Worm (Caenorhabditis elegans) whole organism, young adult: ENCODE results near the gene ddr-2.

Source experiments
- B0019.2 ChIP-seq: fragments of 200-800 bp; sonication (Bioruptor generic); conservative IDR thresholded peaks from 2 replicates; pipeline ENCODE4 v1.3.6; 2022; ENCODE audit warnings: missing genetic modification reagents, missing genetic modification characterization, missing compliant biosample characterization
- B0336.3 ChIP-seq: fragments of 200-800 bp; sonication (Bioruptor generic); IDR thresholded peaks from 2 replicates; pipeline ENCODE4 v1.3.6; 2022; ENCODE audit warnings: missing genetic modification characterization, missing compliant biosample characterization
- F22D6.2 ChIP-seq: sonication (generic microtip); optimal IDR thresholded peaks from 2 replicates; lab custom pipeline; 2016; ENCODE audit warnings: mild to moderate bottlenecking, missing genetic modification characterization, missing compliant biosample characterization
- F23B12.7 ChIP-seq: sonication (generic microtip); optimal IDR thresholded peaks from 2 replicates; lab custom pipeline; 2017; ENCODE audit warnings: missing genetic modification characterization, mild to moderate bottlenecking, missing compliant biosample characterization, antibody characterized with exemption, moderate library complexity; ENCODE audit not compliant: insufficient read depth
- T26A5.8 ChIP-seq: sonication (generic microtip); optimal IDR thresholded peaks from 2 replicates; lab custom pipeline; 2016; ENCODE audit warnings: missing genetic modification characterization, missing compliant biosample characterization
- Y53G8AR.9 ChIP-seq: fragments of 200-800 bp; sonication (Bioruptor generic); conservative IDR thresholded peaks from 2 replicates; pipeline ENCODE4 v1.3.6; 2022; ENCODE audit warnings: missing genetic modification reagents, missing genetic modification characterization, missing compliant biosample characterization
- Y56A3A.18 ChIP-seq: fragments of 200-800 bp; sonication (Bioruptor generic); IDR thresholded peaks from 2 replicates; pipeline ENCODE4 v1.3.6; 2022; ENCODE audit warnings: missing genetic modification reagents, missing genetic modification characterization, missing compliant biosample characterization
- ZK185.1 ChIP-seq: sonication (generic microtip); optimal IDR thresholded peaks from 2 replicates; lab custom pipeline; 2016; ENCODE audit warnings: mild to moderate bottlenecking, missing genetic modification characterization, missing compliant biosample characterization; ENCODE audit not compliant: poor library complexity, severe bottlenecking
- akir-1 ChIP-seq: fragments of 200-800 bp; sonication (Bioruptor generic); optimal IDR thresholded peaks from 2 replicates; lab custom pipeline; 2018; ENCODE audit warnings: mild to moderate bottlenecking, missing genetic modification characterization, moderate library complexity, missing compliant biosample characterization
- ama-1 ChIP-seq, 3 experiments: fragments of 150-350 bp in 1 of 3; sonication (generic microtip) in 2 of 3; optimal IDR thresholded peaks; 2 replicates each; lab custom pipeline; 2014 to 2018; ENCODE audit warnings: missing biosample characterization in 2 of 3, missing genetic modification characterization in 2 of 3, missing genetic modification reagents in 2 of 3
- athp-1 ChIP-seq: sonication (generic microtip); optimal IDR thresholded peaks from 2 replicates; lab custom pipeline; 2017; ENCODE audit warnings: mild to moderate bottlenecking, missing genetic modification characterization, missing compliant biosample characterization
- attf-5 ChIP-seq: fragments of 200-800 bp; sonication (Bioruptor generic); optimal IDR thresholded peaks from 2 replicates; lab custom pipeline; 2018; ENCODE audit warnings: mild to moderate bottlenecking, missing genetic modification characterization, missing compliant biosample characterization
- attf-6 ChIP-seq: fragments of 200-800 bp; sonication (Bioruptor generic); IDR thresholded peaks from 2 replicates; pipeline ENCODE4 v1.3.6; 2022; ENCODE audit warnings: missing genetic modification reagents, missing genetic modification characterization, missing compliant biosample characterization
- cebp-1 ChIP-seq, 2 experiments: fragments of 200-800 bp in 1 of 2; sonication (Bioruptor generic) in 1 of 2; sonication (generic microtip) in 1 of 2; IDR thresholded peaks in 1 of 2; optimal IDR thresholded peaks in 1 of 2; 2 replicates each; pipeline versions ENCODE4 v1.3.6 to Lab custom; 2017 to 2022; ENCODE audit warnings: missing compliant biosample characterization in 2 of 2, missing genetic modification characterization in 2 of 2, mild to moderate bottlenecking in 1 of 2, missing genetic modification reagents in 1 of 2, moderate library complexity in 1 of 2
- ceh-27 ChIP-seq: fragments of 200-800 bp; sonication (Bioruptor generic); optimal IDR thresholded peaks from 2 replicates; lab custom pipeline; 2018; ENCODE audit warnings: mild to moderate bottlenecking, missing genetic modification characterization, moderate library complexity, missing compliant biosample characterization
- ceh-79 ChIP-seq: sonication (generic microtip); optimal IDR thresholded peaks from 2 replicates; lab custom pipeline; 2017; ENCODE audit warnings: mild to moderate bottlenecking, missing genetic modification characterization, missing compliant biosample characterization
- chd-7 ChIP-seq: sonication (generic microtip); optimal IDR thresholded peaks from 2 replicates; lab custom pipeline; 2016; ENCODE audit warnings: mild to moderate bottlenecking, missing genetic modification characterization, moderate library complexity, missing compliant biosample characterization
- fkh-3 ChIP-seq: sonication (generic microtip); optimal IDR thresholded peaks from 2 replicates; lab custom pipeline; 2016; ENCODE audit warnings: mild to moderate bottlenecking, missing genetic modification characterization, missing compliant biosample characterization
- hmg-1.2 ChIP-seq: fragments of 200-800 bp; sonication (Bioruptor generic); IDR thresholded peaks from 2 replicates; pipeline ENCODE4 v1.3.6; 2022; ENCODE audit warnings: missing genetic modification reagents, missing genetic modification characterization, missing compliant biosample characterization
- let-526 ChIP-seq: fragments of 200-800 bp; sonication (Bioruptor generic); IDR thresholded peaks from 2 replicates; pipeline ENCODE4 v1.3.6; 2022; ENCODE audit warnings: missing genetic modification reagents, missing genetic modification characterization, missing compliant biosample characterization
- let-607 ChIP-seq, 2 experiments: fragments of 200-800 bp in 1 of 2; sonication (Bioruptor generic) in 1 of 2; sonication (generic microtip) in 1 of 2; optimal IDR thresholded peaks; 2 replicates each; lab custom pipeline; 2016 to 2018; ENCODE audit warnings: mild to moderate bottlenecking in 2 of 2, missing compliant biosample characterization in 2 of 2, missing genetic modification characterization in 2 of 2, moderate library complexity in 2 of 2, missing genotype in 1 of 2
- lin-26 ChIP-seq: fragments of 200-800 bp; sonication (Bioruptor generic); IDR thresholded peaks from 2 replicates; pipeline ENCODE4 v1.3.6; 2022; ENCODE audit warnings: missing genetic modification reagents, missing genetic modification characterization, missing compliant biosample characterization
- lin-35 ChIP-seq, 3 experiments: fragments of 150-350 bp in 2 of 3; sonication (generic microtip) in 1 of 3; optimal IDR thresholded peaks; 2 replicates each; lab custom pipeline; 2014 to 2018; ENCODE audit warnings: missing biosample characterization in 3 of 3, missing genetic modification characterization in 3 of 3, missing genetic modification reagents in 3 of 3
- lin-40 ChIP-seq: sonication (generic microtip); optimal IDR thresholded peaks from 2 replicates; lab custom pipeline; 2016; ENCODE audit warnings: missing genetic modification characterization, mild to moderate bottlenecking, missing compliant biosample characterization, missing genotype, missing genetic modification reagents
- lir-1 ChIP-seq: fragments of 200-800 bp; sonication (Bioruptor generic); conservative IDR thresholded peaks from 2 replicates; pipeline ENCODE4 v1.3.6; 2022; ENCODE audit warnings: missing genetic modification reagents, missing genetic modification characterization, missing compliant biosample characterization
- lsl-1 ChIP-seq: fragments of 200-800 bp; sonication (Bioruptor generic); optimal IDR thresholded peaks from 2 replicates; lab custom pipeline; 2018; ENCODE audit warnings: mild to moderate bottlenecking, missing genetic modification characterization, moderate library complexity, missing compliant biosample characterization
- mcd-1 ChIP-seq: fragments of 200-800 bp; sonication (Bioruptor generic); IDR thresholded peaks from 2 replicates; pipeline ENCODE4 v1.3.6; 2022; ENCODE audit warnings: missing genetic modification reagents, missing genetic modification characterization, missing compliant biosample characterization
- mel-28 ChIP-seq: sonication (generic microtip); optimal IDR thresholded peaks from 2 replicates; lab custom pipeline; 2016; ENCODE audit warnings: borderline replicate concordance, mild to moderate bottlenecking, missing genetic modification characterization, missing compliant biosample characterization
- mxl-1 ChIP-seq: sonication (generic microtip); optimal IDR thresholded peaks from 2 replicates; lab custom pipeline; 2016; ENCODE audit warnings: missing genetic modification characterization, missing compliant biosample characterization
- nhr-179 ChIP-seq: sonication (generic microtip); optimal IDR thresholded peaks from 2 replicates; lab custom pipeline; 2016; ENCODE audit warnings: mild to moderate bottlenecking, missing genetic modification characterization, missing compliant biosample characterization
- pbrm-1 ChIP-seq: fragments of 200-800 bp; sonication (Bioruptor generic); IDR thresholded peaks from 2 replicates; pipeline ENCODE4 v1.3.6; 2022; ENCODE audit warnings: missing genetic modification reagents, missing genetic modification characterization, missing compliant biosample characterization
- pha-4 ChIP-seq: fragments of 150-350 bp; sonication (generic microtip); optimal IDR thresholded peaks from 2 replicates; lab custom pipeline; 2014; ENCODE audit warnings: missing biosample characterization, missing genetic modification reagents, missing genetic modification characterization
- rec-8 ChIP-seq, 2 experiments: sonication (generic microtip); optimal IDR thresholded peaks; 2 replicates each; lab custom pipeline; 2016; ENCODE audit warnings: mild to moderate bottlenecking in 2 of 2, missing genetic modification characterization in 2 of 2, missing genetic modification reagents in 2 of 2, missing genotype in 2 of 2, missing biosample characterization in 1 of 2, missing compliant biosample characterization in 1 of 2, moderate library complexity in 1 of 2
- somi-1 ChIP-seq: fragments of 200-800 bp; sonication (Bioruptor generic); optimal IDR thresholded peaks from 2 replicates; lab custom pipeline; 2018; ENCODE audit warnings: mild to moderate bottlenecking, missing genetic modification characterization, missing compliant biosample characterization
- tbx-9 ChIP-seq: sonication (generic microtip); optimal IDR thresholded peaks from 2 replicates; lab custom pipeline; 2016; ENCODE audit warnings: borderline replicate concordance, missing genetic modification characterization, inconsistent platforms, missing compliant biosample characterization
- tlf-1 ChIP-seq: fragments of 200-800 bp; sonication (Bioruptor generic); optimal IDR thresholded peaks from 2 replicates; lab custom pipeline; 2018; ENCODE audit warnings: mild to moderate bottlenecking, missing genetic modification characterization, missing compliant biosample characterization
- unc-130 ChIP-seq: sonication (generic microtip); optimal IDR thresholded peaks from 2 replicates; lab custom pipeline; 2016; ENCODE audit warnings: missing genetic modification reagents, missing genetic modification characterization, missing compliant biosample characterization
- unc-62 ChIP-seq: fragments of 150-350 bp; optimal IDR thresholded peaks from 2 replicates; lab custom pipeline; 2014; ENCODE audit warnings: missing biosample characterization, missing genetic modification reagents, missing genetic modification characterization
- zim-3 ChIP-seq: sonication (generic microtip); optimal IDR thresholded peaks from 2 replicates; lab custom pipeline; 2017; ENCODE audit warnings: mild to moderate bottlenecking, missing genetic modification characterization, moderate library complexity, missing compliant biosample characterization
- ztf-22 ChIP-seq: fragments of 200-800 bp; sonication (Bioruptor generic); optimal IDR thresholded peaks from 2 replicates; lab custom pipeline; 2018; ENCODE audit warnings: mild to moderate bottlenecking, missing genetic modification characterization, moderate library complexity, missing compliant biosample characterization
- ztf-25 ChIP-seq: fragments of 200-800 bp; sonication (Bioruptor generic); IDR thresholded peaks from 2 replicates; pipeline ENCODE4 v1.3.6; 2022; ENCODE audit warnings: missing genetic modification reagents, missing genetic modification characterization, missing compliant biosample characterization
- ztf-26 ChIP-seq: sonication (generic microtip); optimal IDR thresholded peaks from 2 replicates; lab custom pipeline; 2017; ENCODE audit warnings: missing genetic modification characterization, missing compliant biosample characterization

Gene ddr-2

DNA sequence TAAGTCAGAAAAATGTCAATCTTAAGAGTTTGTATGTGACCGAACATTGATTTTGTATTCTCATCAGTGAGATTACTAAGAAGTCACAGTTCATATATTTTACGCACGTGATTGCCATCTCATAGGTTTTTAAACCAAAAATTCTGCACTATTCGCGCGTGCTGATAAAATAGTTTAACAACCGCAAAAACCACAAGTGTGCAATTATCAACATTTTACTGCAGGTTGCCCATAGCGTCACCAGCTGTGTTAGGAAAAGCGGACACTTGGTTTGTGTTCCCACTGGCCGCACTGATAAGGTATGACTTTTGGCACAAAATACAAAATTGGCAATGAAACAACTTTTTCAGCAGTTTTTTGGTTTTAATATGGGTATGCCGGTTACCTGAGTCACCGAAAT, 25.0 kb upstream of the ddr-2 start (continued):
- TF ChIP-seq pha-4 (tag; lab: Kevin White, UChicago) (peak; percentile 37), B0019.2 (GFP tag; lab: Robert Waterston, UW) (no peak), nhr-179 (tag; lab: Kevin White, UChicago) (no peak), fkh-3 (tag; lab: Kevin White, UChicago) (no peak), Y53G8AR.9 (no peak), T26A5.8 (no peak), ztf-26 (tag; lab: Kevin White, UChicago) (no peak), let-607 (tag; optimal IDR thresholded peaks at IDR 0.05; lab: Kevin White, UChicago) (peak; percentile 36 to 39), pbrm-1 (GFP tag; lab: Robert Waterston, UW) (no peak), chd-7 (no peak), F22D6.2 (tag; lab: Kevin White, UChicago) (peak; percentile 74), unc-62 (peak; percentile 31), attf-6 (GFP tag; lab: Robert Waterston, UW) (no peak), akir-1 (GFP tag; lab: Kevin White, UChicago) (no peak), hmg-1.2 (GFP tag; lab: Robert Waterston, UW) (no peak), ama-1 (optimal IDR thresholded peaks at IDR 0.05; lab: Kevin White, UChicago) (no peak), ama-1 (GFP tag; optimal IDR thresholded peaks at IDR 0.05; lab: Kevin White, UChicago) (no peak), B0336.3 (peak; percentile 70; the same call in 1 of the 2 replicates), F23B12.7 (tag; lab: Kevin White, UChicago) (no peak), attf-5 (no peak), rec-8 (tag; optimal IDR thresholded peaks at IDR 0.05; lab: Kevin White, UChicago) (no peak), ztf-22 (GFP tag; lab: Kevin White, UChicago) (peak; percentile 88), unc-130 (GFP tag; lab: Kevin White, UChicago) (no peak), lsl-1 (GFP tag; lab: Kevin White, UChicago) (no peak), lin-35 (GFP tag; optimal IDR thresholded peaks at IDR 0.05; lab: Kevin White, UChicago) (no peak), ceh-27 (GFP tag; lab: Kevin White, UChicago) (no peak), athp-1 (tag; lab: Kevin White, UChicago) (no peak), mel-28 (no peak), somi-1 (GFP tag; lab: Kevin White, UChicago) (no peak), lin-40 (no peak), mxl-1 (tag; lab: Kevin White, UChicago) (no peak), tlf-1 (peak; percentile 41), let-526 (GFP tag; lab: Robert Waterston, UW) (no peak), tbx-9 (no peak), mcd-1 (GFP tag; lab: Robert Waterston, UW) (no peak), ZK185.1 (tag; lab: Kevin White, UChicago) (no peak)

DNA sequence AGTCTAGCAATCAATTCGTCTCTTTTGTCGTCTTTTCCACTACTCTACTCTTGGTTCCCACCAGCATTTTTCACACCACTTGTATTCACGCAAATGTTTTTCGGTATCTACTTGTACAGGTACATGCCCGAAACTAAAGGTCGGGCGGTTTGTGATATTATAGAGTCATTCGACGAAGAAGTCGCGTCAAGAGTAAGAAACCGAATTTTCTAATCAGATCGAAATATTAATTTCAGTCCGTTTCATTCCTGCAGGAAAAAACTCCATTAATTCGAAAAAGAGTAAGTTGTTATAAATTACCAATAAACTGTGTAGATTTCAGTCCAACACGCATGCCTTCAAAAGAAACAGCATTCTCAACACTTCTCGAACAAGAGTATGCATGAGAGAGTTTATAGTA, 23.2 kb upstream of the ddr-2 start:
- TF ChIP-seq Y56A3A.18 (GFP tag; lab: Robert Waterston, UW), result no peak
- TF ChIP-seq tbx-9, result no peak
- TF ChIP-seq ztf-25 (GFP tag; lab: Robert Waterston, UW), result no peak
- no peak for TF ChIP-seq chd-7
- no peak for TF ChIP-seq mxl-1 (tag; lab: Kevin White, UChicago)
- no peak for TF ChIP-seq lir-1 (GFP tag; lab: Robert Waterston, UW)
- TF ChIP-seq pha-4 (tag; lab: Kevin White, UChicago), result no peak
- no peak for TF ChIP-seq lin-26 (GFP tag; lab: Robert Waterston, UW)
- no peak for TF ChIP-seq zim-3
- no peak for TF ChIP-seq attf-6 (GFP tag; lab: Robert Waterston, UW)
- TF ChIP-seq cebp-1 (GFP tag; IDR thresholded peaks at IDR 0.05; lab: Robert Waterston, UW), result no peak
- TF ChIP-seq cebp-1 (tag; optimal IDR thresholded peaks at IDR 0.05; lab: Kevin White, UChicago), result no peak
- TF ChIP-seq nhr-179 (tag; lab: Kevin White, UChicago), result no peak
- TF ChIP-seq F22D6.2 (tag; lab: Kevin White, UChicago), result no peak
- no peak for TF ChIP-seq ceh-79
- TF ChIP-seq B0336.3, result no peak
